Worm (Caenorhabditis elegans) whole organism, L4 larva: Measurements from ENCODE around the gene Y11D7A.8.

Experiments
- F10B5.3 ChIP-seq: sonication (generic microtip); optimal IDR thresholded peaks from 2 replicates; lab custom pipeline; 2016; ENCODE audit warnings: mild to moderate bottlenecking, missing genetic modification characterization, missing compliant biosample characterization
- F26F4.8 ChIP-seq: fragments of 200-800 bp; sonication (Bioruptor generic); conservative IDR thresholded peaks from 2 replicates; pipeline ENCODE4 v1.3.6; 2022; ENCODE audit warnings: missing genetic modification characterization, missing compliant biosample characterization
- F37D6.2 ChIP-seq: sonication (generic microtip); optimal IDR thresholded peaks from 2 replicates; lab custom pipeline; 2016; ENCODE audit warnings: mild to moderate bottlenecking, missing genetic modification characterization, missing compliant biosample characterization
- F44E2.7 ChIP-seq: fragments of 200-800 bp; sonication (Bioruptor generic); IDR thresholded peaks from 2 replicates; pipeline ENCODE4 v2.1.2; 2022; ENCODE audit warnings: missing genetic modification characterization, missing compliant biosample characterization
- T20F7.1 ChIP-seq: fragments of 200-800 bp; sonication (Bioruptor generic); optimal IDR thresholded peaks from 2 replicates; lab custom pipeline; 2018; ENCODE audit warnings: mild to moderate bottlenecking, missing genetic modification characterization, missing compliant biosample characterization
- T26A8.4 ChIP-seq: fragments of 200-800 bp; sonication (Bioruptor generic); IDR thresholded peaks from 2 replicates; pipeline ENCODE4 v1.3.6; 2022; ENCODE audit warnings: missing genetic modification characterization, missing compliant biosample characterization
- Y5F2A.4 ChIP-seq: fragments of 200-800 bp; sonication (Bioruptor generic); optimal IDR thresholded peaks from 2 replicates; lab custom pipeline; 2018; ENCODE audit warnings: mild to moderate bottlenecking, missing genetic modification characterization, missing compliant biosample characterization
- Y75B8A.6 ChIP-seq: fragments of 200-800 bp; sonication (Bioruptor generic); IDR thresholded peaks from 2 replicates; pipeline ENCODE4 v1.3.6; 2022; ENCODE audit warnings: missing genetic modification reagents, missing genetic modification characterization, missing compliant biosample characterization
- ZK337.2 ChIP-seq: fragments of 200-800 bp; sonication (Bioruptor generic); IDR thresholded peaks from 2 replicates; pipeline ENCODE4 v1.3.6; 2022; ENCODE audit warnings: missing genetic modification reagents, missing genetic modification characterization, missing compliant biosample characterization
- attf-4 ChIP-seq: sonication (generic microtip); optimal IDR thresholded peaks from 3 replicates; lab custom pipeline; 2017; ENCODE audit warnings: missing biosample characterization, missing genetic modification characterization
- ceh-20 ChIP-seq: fragments of 200-800 bp; sonication (Bioruptor generic); IDR thresholded peaks from 2 replicates; pipeline ENCODE4 v1.3.6; 2022; ENCODE audit warnings: missing genetic modification reagents, missing genetic modification characterization, missing compliant biosample characterization
- ceh-28 ChIP-seq: fragments of 150-350 bp; optimal IDR thresholded peaks from 2 replicates; lab custom pipeline; 2014; ENCODE audit warnings: missing biosample characterization, missing genetic modification reagents, missing genetic modification characterization
- ceh-32 ChIP-seq: sonication (generic microtip); optimal IDR thresholded peaks from 2 replicates; lab custom pipeline; 2016; ENCODE audit warnings: mild to moderate bottlenecking, missing genetic modification characterization, missing compliant biosample characterization; ENCODE audit not compliant: poor library complexity
- ctbp-1 ChIP-seq: fragments of 200-800 bp; sonication (Bioruptor generic); IDR thresholded peaks from 2 replicates; pipeline ENCODE4 v1.3.6; 2022; ENCODE audit warnings: missing genetic modification reagents, missing genetic modification characterization, missing compliant biosample characterization
- daf-16 ChIP-seq, 3 experiments: sonication (generic microtip); optimal IDR thresholded peaks; 2 replicates each; lab custom pipeline; 2016 to 2017; ENCODE audit warnings: missing genetic modification characterization in 3 of 3, missing genetic modification reagents in 3 of 3, mild to moderate bottlenecking in 2 of 3, missing compliant biosample characterization in 2 of 3, missing biosample characterization in 1 of 3, moderate library complexity in 1 of 3
- daf-19 ChIP-seq: fragments of 200-800 bp; sonication (Bioruptor generic); conservative IDR thresholded peaks from 2 replicates; pipeline ENCODE4 v1.3.6; 2022; ENCODE audit warnings: missing genetic modification characterization, missing compliant biosample characterization
- dpl-1 ChIP-seq: fragments of 150-350 bp; optimal IDR thresholded peaks from 2 replicates; lab custom pipeline; 2014; ENCODE audit warnings: missing biosample characterization, missing genetic modification reagents, missing genetic modification characterization
- egl-27 ChIP-seq: sonication (generic microtip); optimal IDR thresholded peaks from 3 replicates; lab custom pipeline; 2017; ENCODE audit warnings: missing biosample characterization, missing genetic modification reagents, missing genetic modification characterization
- egl-43 ChIP-seq: fragments of 200-800 bp; sonication (Bioruptor generic); IDR thresholded peaks from 2 replicates; pipeline ENCODE4 v1.3.6; 2022; ENCODE audit warnings: missing genetic modification reagents, missing genetic modification characterization, missing compliant biosample characterization
- fkh-10 ChIP-seq: fragments of 150-350 bp; optimal IDR thresholded peaks from 2 replicates; lab custom pipeline; 2014; ENCODE audit warnings: missing biosample characterization, missing genetic modification reagents, missing genetic modification characterization
- fos-1 ChIP-seq: fragments of 150-350 bp; optimal IDR thresholded peaks from 2 replicates; lab custom pipeline; 2014; ENCODE audit warnings: missing biosample characterization, missing genetic modification characterization
- gei-8 ChIP-seq: fragments of 200-800 bp; sonication (Bioruptor generic); optimal IDR thresholded peaks from 2 replicates; lab custom pipeline; 2018; ENCODE audit warnings: mild to moderate bottlenecking, missing genetic modification characterization, missing compliant biosample characterization
- hif-1 ChIP-seq, 2 experiments: sonication (generic microtip); optimal IDR thresholded peaks; 2 replicates each; lab custom pipeline; 2016 to 2017; ENCODE audit warnings: missing compliant biosample characterization in 2 of 2, missing genetic modification characterization in 2 of 2, missing genetic modification reagents in 2 of 2, missing genotype in 2 of 2, mild to moderate bottlenecking in 1 of 2
- hlh-11 ChIP-seq: fragments of 200-800 bp; sonication (Bioruptor generic); optimal IDR thresholded peaks from 2 replicates; lab custom pipeline; 2018; ENCODE audit warnings: mild to moderate bottlenecking, missing genetic modification characterization, missing compliant biosample characterization
- hlh-30 ChIP-seq: sonication (generic microtip); optimal IDR thresholded peaks from 2 replicates; lab custom pipeline; 2017; ENCODE audit warnings: antibody characterized with exemption, mild to moderate bottlenecking, missing genetic modification characterization, missing compliant biosample characterization; ENCODE audit not compliant: insufficient read depth
- jun-1 ChIP-seq: fragments of 150-350 bp; optimal IDR thresholded peaks from 2 replicates; lab custom pipeline; 2014; ENCODE audit warnings: missing biosample characterization, missing genetic modification reagents, missing genetic modification characterization
- lin-15B ChIP-seq: fragments of 150-350 bp; sonication (generic microtip); optimal IDR thresholded peaks from 3 replicates; lab custom pipeline; 2014; ENCODE audit warnings: missing biosample characterization, missing genetic modification characterization
- lin-29 ChIP-seq: fragments of 200-800 bp; sonication (Bioruptor generic); IDR thresholded peaks from 2 replicates; pipeline ENCODE4 v1.3.6; 2022; ENCODE audit warnings: missing genetic modification reagents, missing genetic modification characterization, missing compliant biosample characterization
- lin-39 ChIP-seq: fragments of 150-350 bp; optimal IDR thresholded peaks from 2 replicates; lab custom pipeline; 2014; ENCODE audit warnings: missing biosample characterization, missing genetic modification reagents, missing genetic modification characterization
- lsy-2 ChIP-seq, 2 experiments: fragments of 150-350 bp in 1 of 2; sonication (generic microtip) in 1 of 2; optimal IDR thresholded peaks; 2 replicates each; lab custom pipeline; 2014 to 2017; ENCODE audit warnings: missing biosample characterization in 2 of 2, missing genetic modification characterization in 2 of 2
- madf-9 ChIP-seq: fragments of 200-800 bp; sonication (Bioruptor generic); conservative IDR thresholded peaks from 2 replicates; pipeline ENCODE4 v1.3.6; 2022; ENCODE audit warnings: missing genetic modification reagents, missing genetic modification characterization, missing compliant biosample characterization
- mdl-1 ChIP-seq, 2 experiments: fragments of 150-350 bp in 1 of 2; sonication (generic microtip) in 1 of 2; optimal IDR thresholded peaks; 2 replicates each; lab custom pipeline; 2014 to 2017; ENCODE audit warnings: missing biosample characterization in 2 of 2, missing genetic modification characterization in 2 of 2
- mep-1 ChIP-seq: fragments of 150-350 bp; sonication (generic microtip); optimal IDR thresholded peaks from 3 replicates; lab custom pipeline; 2014; ENCODE audit warnings: missing biosample characterization, missing genetic modification characterization
- mes-2 ChIP-seq: sonication (generic microtip); optimal IDR thresholded peaks from 2 replicates; lab custom pipeline; 2016; ENCODE audit warnings: missing genotype, mild to moderate bottlenecking, missing genetic modification characterization, missing compliant biosample characterization; ENCODE audit not compliant: poor library complexity, severe bottlenecking
- mxl-3 ChIP-seq: fragments of 200-800 bp; sonication (Bioruptor generic); optimal IDR thresholded peaks from 2 replicates; lab custom pipeline; 2018; ENCODE audit warnings: mild to moderate bottlenecking, missing genetic modification characterization, missing compliant biosample characterization
- nhr-10 ChIP-seq: fragments of 150-350 bp; optimal IDR thresholded peaks from 2 replicates; lab custom pipeline; 2014; ENCODE audit warnings: missing biosample characterization, missing genetic modification characterization
- nhr-102 ChIP-seq: sonication (generic microtip); optimal IDR thresholded peaks from 2 replicates; lab custom pipeline; 2016; ENCODE audit warnings: mild to moderate bottlenecking, missing genetic modification characterization, moderate library complexity, missing compliant biosample characterization
- nhr-11 ChIP-seq: fragments of 150-350 bp; optimal IDR thresholded peaks from 2 replicates; lab custom pipeline; 2014; ENCODE audit warnings: missing biosample characterization, missing genetic modification characterization
- nhr-28 ChIP-seq: fragments of 150-350 bp; optimal IDR thresholded peaks from 2 replicates; lab custom pipeline; 2014; ENCODE audit warnings: missing biosample characterization, missing genetic modification characterization
- nhr-41 ChIP-seq: fragments of 200-800 bp; sonication (Bioruptor generic); IDR thresholded peaks from 2 replicates; pipeline ENCODE4 v1.3.6; 2022; ENCODE audit warnings: missing genetic modification reagents, missing genetic modification characterization, missing compliant biosample characterization
- nhr-42 ChIP-seq: fragments of 200-800 bp; sonication (Bioruptor generic); IDR thresholded peaks from 2 replicates; pipeline ENCODE4 v1.3.6; 2022; ENCODE audit warnings: missing genetic modification characterization, missing compliant biosample characterization
- nhr-48 ChIP-seq: sonication (generic microtip); optimal IDR thresholded peaks from 2 replicates; lab custom pipeline; 2016; ENCODE audit warnings: mild to moderate bottlenecking, missing genetic modification characterization, missing compliant biosample characterization
- nhr-6 ChIP-seq: fragments of 150-350 bp; optimal IDR thresholded peaks from 2 replicates; lab custom pipeline; 2014; ENCODE audit warnings: missing biosample characterization, missing genetic modification characterization
- php-3 ChIP-seq: fragments of 200-800 bp; sonication (Bioruptor generic); IDR thresholded peaks from 2 replicates; pipeline ENCODE4 v1.3.6; 2022; ENCODE audit warnings: missing genetic modification reagents, missing genetic modification characterization, missing compliant biosample characterization
- rbr-2 ChIP-seq: sonication (generic microtip); optimal IDR thresholded peaks from 2 replicates; lab custom pipeline; 2016; ENCODE audit warnings: missing genotype, missing genetic modification characterization, missing compliant biosample characterization
- snpc-1.2 ChIP-seq: fragments of 200-800 bp; sonication (Bioruptor generic); IDR thresholded peaks from 2 replicates; pipeline ENCODE4 v1.3.6; 2022; ENCODE audit warnings: missing genetic modification reagents, missing genetic modification characterization, missing compliant biosample characterization
- spr-3 ChIP-seq: fragments of 200-800 bp; sonication (Bioruptor generic); optimal IDR thresholded peaks from 2 replicates; lab custom pipeline; 2018; ENCODE audit warnings: mild to moderate bottlenecking, missing genetic modification characterization, missing compliant biosample characterization
- unc-62 ChIP-seq, 3 experiments: fragments of 150-350 bp in 1 of 3; sonication (generic microtip); optimal IDR thresholded peaks in 2 of 3; peaks in 1 of 3; 1 replicate in 1 of 3; 2 replicates in 2 of 3; lab custom pipeline; 2014 to 2017; ENCODE audit warnings: missing biosample characterization in 3 of 3, missing genetic modification characterization in 3 of 3, missing genetic modification reagents in 3 of 3, missing genotype in 1 of 3
- zag-1 ChIP-seq: fragments of 150-350 bp; optimal IDR thresholded peaks from 2 replicates; lab custom pipeline; 2014; ENCODE audit warnings: missing biosample characterization, missing genetic modification characterization
- ztf-11 ChIP-seq: fragments of 150-350 bp; optimal IDR thresholded peaks from 2 replicates; lab custom pipeline; 2014; ENCODE audit warnings: missing biosample characterization, missing genetic modification characterization
- ztf-7 ChIP-seq: fragments of 150-350 bp; optimal IDR thresholded peaks from 2 replicates; lab custom pipeline; 2014; ENCODE audit warnings: missing biosample characterization, missing genetic modification characterization

Gene Y11D7A.8

DNA sequence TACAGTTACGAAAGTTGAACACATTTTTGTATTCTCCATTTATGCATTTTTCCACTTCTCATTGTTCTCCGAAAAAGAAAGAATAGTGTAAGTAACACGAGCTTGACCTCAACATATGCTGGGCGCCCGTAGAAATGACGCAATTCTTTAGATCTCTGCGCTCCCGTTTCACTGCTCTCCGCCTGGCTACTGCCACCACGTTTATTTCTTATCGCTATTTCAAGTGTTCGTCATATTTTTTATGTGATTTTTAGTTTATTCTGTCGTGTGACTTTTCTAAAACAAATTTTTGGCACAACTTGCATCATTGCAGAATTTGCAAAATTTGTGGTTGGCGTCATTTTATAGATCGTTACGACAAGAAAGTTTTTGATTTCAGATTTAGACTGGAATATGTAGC lies 34.2 kb upstream of the Y11D7A.8 start:
- TF ChIP-seq mdl-1 (tag; optimal IDR thresholded peaks at IDR 0.05; lab: Kevin White, UChicago) (no peak), nhr-41 (GFP tag; lab: Robert Waterston, UW) (no peak), nhr-102 (no peak), hlh-11 (tag; lab: Kevin White, UChicago) (peak; percentile 63), egl-43 (no peak), ztf-7 (no peak), nhr-11 (tag; lab: Kevin White, UChicago) (no peak), Y5F2A.4 (GFP tag; lab: Kevin White, UChicago) (no peak), zag-1 (tag; lab: Kevin White, UChicago) (no peak), daf-16 (GFP tag; optimal IDR thresholded peaks at IDR 0.05; lab: Kevin White, UChicago) (no peak), daf-16 (tag; optimal IDR thresholded peaks at IDR 0.05; lab: Kevin White, UChicago) (peak; percentile 26), attf-4 (tag; lab: Kevin White, UChicago) (no peak), lsy-2 (tag; optimal IDR thresholded peaks at IDR 0.05; lab: Kevin White, UChicago) (no peak), ceh-32 (tag; lab: Kevin White, UChicago) (no peak), php-3 (GFP tag; lab: Robert Waterston, UW) (peak; percentile 26; the same call in 1 of the 2 replicates), ceh-28 (tag; lab: Kevin White, UChicago) (no peak), nhr-28 (tag; lab: Kevin White, UChicago) (peak; percentile 49), F44E2.7 (GFP tag; lab: Robert Waterston, UW) (no peak), lin-29 (GFP tag; lab: Robert Waterston, UW) (no peak), madf-9 (no peak), T20F7.1 (GFP tag; lab: Kevin White, UChicago) (no peak), nhr-42 (GFP tag; lab: Robert Waterston, UW) (no peak), fkh-10 (no peak), snpc-1.2 (GFP tag; lab: Robert Waterston, UW) (no peak), F37D6.2 (tag; lab: Kevin White, UChicago) (no peak), jun-1 (tag; lab: Kevin White, UChicago) (no peak), unc-62 (GFP tag; optimal IDR thresholded peaks at IDR 0.05 in 1 of 2; lab: Kevin White, UChicago) (peak in 1 of 2 experiments; percentile 45), unc-62 (tag; optimal IDR thresholded peaks at IDR 0.05; lab: Kevin White, UChicago) (no peak), F10B5.3 (no peak), nhr-10 (tag; lab: Kevin White, UChicago) (no peak), mep-1 (tag; lab: Kevin White, UChicago) (no peak), rbr-2 (tag; lab: Kevin White, UChicago) (no peak), nhr-6 (tag; lab: Kevin White, UChicago) (no peak), mes-2 (tag; lab: Kevin White, UChicago) (peak; percentile 9), spr-3 (GFP tag; lab: Kevin White, UChicago) (no peak), F26F4.8 (no peak), daf-19 (GFP tag; lab: Robert Waterston, UW) (no peak), hlh-30 (tag; lab: Kevin White, UChicago) (peak; percentile 18), fos-1 (tag; lab: Kevin White, UChicago) (no peak), gei-8 (GFP tag; lab: Kevin White, UChicago) (no peak), egl-27 (tag; lab: Kevin White, UChicago) (no peak), nhr-48 (tag; lab: Kevin White, UChicago) (no peak), hif-1 (tag; optimal IDR thresholded peaks at IDR 0.05; lab: Kevin White, UChicago) (no peak), Y75B8A.6 (no peak), ctbp-1 (GFP tag; lab: Robert Waterston, UW) (no peak), ceh-20 (GFP tag; lab: Robert Waterston, UW) (no peak), mxl-3 (GFP tag; lab: Kevin White, UChicago) (peak; percentile 15), ZK337.2 (GFP tag; lab: Robert Waterston, UW) (no peak), lin-39 (tag; lab: Kevin White, UChicago) (no peak), dpl-1 (GFP tag; lab: Kevin White, UChicago) (no peak), lin-15B (tag; lab: Kevin White, UChicago) (no peak), ztf-11 (tag; lab: Kevin White, UChicago) (no peak), T26A8.4 (GFP tag; lab: Robert Waterston, UW) (no peak)
